Worm (Caenorhabditis elegans): ENCODE data around the gene H20E11.3.

DNA sequence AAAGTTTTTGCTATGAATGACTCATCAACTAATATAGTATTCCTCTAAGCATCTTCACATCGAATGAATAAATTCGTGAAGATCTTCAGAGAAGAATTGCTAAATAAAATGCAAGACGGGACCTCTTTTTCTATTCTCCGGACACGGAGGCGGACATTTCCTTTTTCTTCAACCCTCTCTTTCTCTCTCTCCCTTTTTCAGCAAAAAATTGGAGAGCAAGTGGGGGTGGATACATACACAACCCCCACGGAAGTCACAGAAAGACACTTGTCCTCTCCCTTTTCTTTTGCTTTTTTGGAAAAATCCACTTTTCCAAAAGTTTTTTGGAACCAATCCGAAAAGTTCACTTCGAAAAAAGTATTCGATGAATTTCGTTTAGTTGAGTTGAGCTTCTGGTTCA, 10.1 kb downstream of the H20E11.3 start:
- no peak for TF ChIP-seq ces-1 (GFP tag; optimal IDR thresholded peaks at IDR 0.05)
- TF ChIP-seq pha-4 (tag; optimal IDR thresholded peaks at IDR 0.05) = no peak
- TF ChIP-seq unc-62 (GFP tag; optimal IDR thresholded peaks at IDR 0.05) = no peak
- no peak for TF ChIP-seq ztf-11 (tag; optimal IDR thresholded peaks at IDR 0.05)
- no peak for TF ChIP-seq ceh-83 (GFP tag; optimal IDR thresholded peaks at IDR 0.05)
- no peak for TF ChIP-seq elt-3 (tag; optimal IDR thresholded peaks at IDR 0.05)
- TF ChIP-seq M03D4.4 (tag; optimal IDR thresholded peaks at IDR 0.05) = no peak
- no peak for TF ChIP-seq nhr-12 (tag; optimal IDR thresholded peaks at IDR 0.05)

All from whole organism, mixed stage, embryonic.